Worm (Caenorhabditis elegans): Measurements from ENCODE around the gene eps-8.

DNA sequence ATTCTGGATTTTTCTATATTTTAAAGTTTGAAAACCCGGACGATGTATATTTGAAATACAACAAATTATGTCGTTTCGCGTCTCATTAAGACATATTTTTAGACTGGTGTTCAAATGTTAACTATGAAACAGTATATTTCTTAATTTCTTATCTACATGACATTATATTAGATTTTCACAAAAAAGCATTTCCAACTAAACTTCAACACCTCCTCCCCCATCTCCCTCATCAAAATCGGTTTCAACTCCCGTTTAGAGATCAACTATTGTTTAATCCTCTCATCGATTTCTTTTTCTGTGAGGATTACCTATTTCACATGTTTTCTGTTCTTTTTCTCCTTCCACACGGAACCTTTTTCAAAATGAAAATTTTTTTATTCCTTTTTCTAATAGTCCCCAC lies 17.1 kb upstream of the eps-8 start, which contains the start of gene Y57G11C.38:
- TF ChIP-seq mdl-1 (tag; optimal IDR thresholded peaks at IDR 0.05) = no peak
- no peak for TF ChIP-seq zag-1 (tag; optimal IDR thresholded peaks at IDR 0.05)
- no peak for TF ChIP-seq nhr-28 (tag; optimal IDR thresholded peaks at IDR 0.05)
- TF ChIP-seq ceh-82 (tag; optimal IDR thresholded peaks at IDR 0.05) = no peak
- no peak for TF ChIP-seq elt-1 (tag; optimal IDR thresholded peaks at IDR 0.05)
- TF ChIP-seq unc-39 (tag; optimal IDR thresholded peaks at IDR 0.05) = no peak

Data from whole organism, L3 larva.